Fruit fly (Drosophila melanogaster): ENCODE data around the gene CG8833.
A peak's percentile ranks its signal among the peaks of the same experiment; 100 is the strongest.

Gene CG8833

DNA sequence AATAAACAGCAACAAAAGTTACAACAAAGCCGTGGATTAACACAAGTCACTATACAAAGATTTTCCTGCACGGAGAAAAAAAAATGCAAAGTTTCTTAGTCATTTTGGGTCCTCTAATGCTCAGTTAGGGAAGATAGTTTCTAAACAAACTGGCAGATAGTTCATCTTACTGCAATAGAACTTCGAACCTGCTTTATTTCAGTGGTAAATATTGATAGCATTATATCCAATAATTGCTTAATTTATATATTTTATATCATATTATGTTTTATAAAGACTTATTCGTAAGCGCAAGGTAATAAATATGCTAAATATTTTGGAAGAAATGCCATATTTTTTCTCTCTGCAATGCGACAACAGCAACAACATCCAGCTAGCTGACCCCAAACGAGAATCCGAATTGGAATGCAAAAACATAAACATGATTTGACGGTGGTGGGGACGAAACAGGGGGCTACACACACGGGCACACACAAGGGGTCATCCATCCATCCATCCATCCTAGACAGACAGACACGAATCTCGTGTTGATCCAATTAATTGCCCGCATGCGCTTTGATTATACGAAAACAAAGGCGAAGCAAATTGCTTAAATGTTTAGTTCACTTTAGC lies 17.0 kb downstream of the CG8833 start (continued):
- TF ChIP-seq tin (GFP tag; optimal IDR thresholded peaks at IDR 0.05) (peak; percentile 48), ash1 (GFP tag; optimal IDR thresholded peaks at IDR 0.05) (no peak), CG10267 (tag; optimal IDR thresholded peaks at IDR 0.05) (peak; percentile 63), dpn (GFP tag; optimal IDR thresholded peaks at IDR 0.05) (peak in 1 of 2 experiments; percentile 72), CG7372 (GFP tag; IDR thresholded peaks at IDR 0.05) (peak; percentile 68), exex (tag; optimal IDR thresholded peaks at IDR 0.05) (no peak), Aef1 (GFP tag; IDR thresholded peaks at IDR 0.05) (peak; percentile 62; the same call in 2 of the 3 replicates), CG10431 (GFP tag; optimal IDR thresholded peaks at IDR 0.05) (no peak), CG11723 (GFP tag; optimal IDR thresholded peaks at IDR 0.05) (peak; percentile 21), HHEX (GFP tag; optimal IDR thresholded peaks at IDR 0.05) (peak; percentile 76), CG14441 (GFP tag; IDR thresholded peaks at IDR 0.05) (peak; percentile 64), Fer3 (tag; optimal IDR thresholded peaks at IDR 0.05) (peak; percentile 56), CG2202 (tag; optimal IDR thresholded peaks at IDR 0.05) (no peak), CG10462 (GFP tag; optimal IDR thresholded peaks at IDR 0.05) (peak; percentile 22), CG12299 (tag; optimal IDR thresholded peaks at IDR 0.05) (peak; percentile 21), Hr78 (GFP tag; optimal IDR thresholded peaks at IDR 0.05) (peak in 1 of 2 experiments; percentile 89), Elba2 (GFP tag; optimal IDR thresholded peaks at IDR 0.05) (no peak), tap (tag; optimal IDR thresholded peaks at IDR 0.05) (peak; percentile 49), dysf (GFP tag; IDR thresholded peaks at IDR 0.05) (peak; percentile 81), Hr51 (GFP tag; optimal IDR thresholded peaks at IDR 0.05) (peak in 1 of 2 experiments; percentile 85), CG17361 (GFP tag; IDR thresholded peaks at IDR 0.05) (peak; percentile 93), twi (tag; optimal IDR thresholded peaks at IDR 0.05) (peak; percentile 23), CG17359 (tag; optimal IDR thresholded peaks at IDR 0.05) (peak; percentile 71), CG12071 (GFP tag; optimal IDR thresholded peaks at IDR 0.05) (no peak), H2.0 (GFP tag; IDR thresholded peaks at IDR 0.05) (peak; percentile 36), caup (GFP tag; optimal IDR thresholded peaks at IDR 0.05; ENCODE audit: severe bottlenecking) (peak; percentile 51), CG2120 (GFP tag; optimal IDR thresholded peaks at IDR 0.05) (peak; percentile 22), CG10147 (GFP tag; optimal IDR thresholded peaks at IDR 0.05) (peak; percentile 12), gem (tag; optimal IDR thresholded peaks at IDR 0.05) (peak; percentile 86), tgo (GFP tag; IDR thresholded peaks at IDR 0.05) (peak; percentile 79), bsh (GFP tag; optimal IDR thresholded peaks at IDR 0.05) (peak in 1 of 2 experiments; percentile 74), chm (GFP tag; IDR thresholded peaks at IDR 0.05) (no peak), danr (GFP tag; IDR thresholded peaks at IDR 0.05) (peak; percentile 67), CG32772 (GFP tag; IDR thresholded peaks at IDR 0.05) (peak; percentile 66), CG14667 (GFP tag; IDR thresholded peaks at IDR 0.05) (peak; percentile 60), Fer1 (GFP tag; optimal IDR thresholded peaks at IDR 0.05) (peak; percentile 62), unc-4 (GFP tag; IDR thresholded peaks at IDR 0.05; ENCODE audit: partially characterized antibody) (no peak), seq (GFP tag; IDR thresholded peaks at IDR 0.05) (peak; percentile 75; the same call in 1 of the 2 replicates), CG10543 (GFP tag; optimal IDR thresholded peaks at IDR 0.05) (peak; percentile 31), BtbVII (GFP tag; optimal IDR thresholded peaks at IDR 0.05) (peak; percentile 50), CG2875 (GFP tag; optimal IDR thresholded peaks at IDR 0.05) (peak; percentile 58), NK7.1 (GFP tag; optimal IDR thresholded peaks at IDR 0.05) (no peak), toy (GFP tag; IDR thresholded peaks at IDR 0.05) (no peak), HmgD (GFP tag; optimal IDR thresholded peaks at IDR 0.05) (no peak), sna (GFP tag; IDR thresholded peaks at IDR 0.05; ENCODE audit: partially characterized antibody) (no peak), Xbp1 (GFP tag; optimal IDR thresholded peaks at IDR 0.05) (peak; percentile 68), klu (GFP tag; IDR thresholded peaks at IDR 0.05) (peak; percentile 48; the same call in 1 of the 2 replicates), CG10654 (GFP tag; optimal IDR thresholded peaks at IDR 0.05) (peak; percentile 34), CG8924 (tag; optimal IDR thresholded peaks at IDR 0.05) (peak; percentile 74)

Measured in whole organism, embryonic.